Fruit fly (Drosophila melanogaster): ENCODE data around the gene und.

The und gene

dm6 chr2L:9749745-9750144, 13.4 kb upstream of the und start, which contains the start of gene Cyp4e3:
TSS of gene Cyp4e3 (minus strand) at chr2L:9750071.
- TF ChIP-seq psq (GFP tag; optimal IDR thresholded peaks at IDR 0.05) (no peak), Sp1 (GFP tag; optimal IDR thresholded peaks at IDR 0.05) (no peak), dsf (GFP tag; optimal IDR thresholded peaks at IDR 0.05; ENCODE audit: borderline replicate concordance) (no peak), HLH106 (tag; optimal IDR thresholded peaks at IDR 0.05) (no peak), Hnf4 (GFP tag; optimal IDR thresholded peaks at IDR 0.05) (no peak), woc (GFP tag; optimal IDR thresholded peaks at IDR 0.05) (no peak), Dfd (GFP tag; optimal IDR thresholded peaks at IDR 0.05) (no peak), Myc (optimal IDR thresholded peaks at IDR 0.05) (no peak), sv (GFP tag; optimal IDR thresholded peaks at IDR 0.05) (no peak), fru (GFP tag; optimal IDR thresholded peaks at IDR 0.05) (no peak), CG32264 (GFP tag; optimal IDR thresholded peaks at IDR 0.05) (no peak), Vsx2 (GFP tag; optimal IDR thresholded peaks at IDR 0.05; ENCODE audit: partially characterized antibody) (no peak), lola (GFP tag; optimal IDR thresholded peaks at IDR 0.05) (no peak), CG9705 (GFP tag; optimal IDR thresholded peaks at IDR 0.05) (no peak), Dif (GFP tag; optimal IDR thresholded peaks at IDR 0.05; ENCODE audit: partially characterized antibody) (no peak), h (GFP tag; optimal IDR thresholded peaks at IDR 0.05) (no peak)

- peak; percentile 56 for TF ChIP-seq Dfd (GFP tag; optimal IDR thresholded peaks at IDR 0.05)
- TF ChIP-seq lola (GFP tag; optimal IDR thresholded peaks at IDR 0.05): no peak
- no peak for TF ChIP-seq jim (GFP tag; optimal IDR thresholded peaks at IDR 0.05)
Measured at dm6 chr2L:9753357-9753756, 9.8 kb upstream of the und start.

- no peak for TF ChIP-seq Hr78 (GFP tag; optimal IDR thresholded peaks at IDR 0.05)
Measured at dm6 chr2L:9754817-9755216, 8.4 kb upstream of the und start.

dm6 chr2L:9757990-9758814, 5.0 kb upstream of the und start, which contains the start of gene zf30C:
TSS of gene zf30C (plus strand) at chr2L:9758342.
- peak; percentile 75 for TF ChIP-seq CG32264 (GFP tag; optimal IDR thresholded peaks at IDR 0.05)
- peak; percentile 90 for TF ChIP-seq fru (GFP tag; optimal IDR thresholded peaks at IDR 0.05)
- TF ChIP-seq Sp1 (GFP tag; optimal IDR thresholded peaks at IDR 0.05): peak; percentile 77
- peak; percentile 93 for TF ChIP-seq jim (GFP tag; optimal IDR thresholded peaks at IDR 0.05)
- peak; percentile 90 for TF ChIP-seq br (GFP tag; optimal IDR thresholded peaks at IDR 0.05)
- TF ChIP-seq dsf (GFP tag; optimal IDR thresholded peaks at IDR 0.05; ENCODE audit: borderline replicate concordance): peak; percentile 78
- peak; percentile 61 for TF ChIP-seq Mio (GFP tag; optimal IDR thresholded peaks at IDR 0.05)
- TF ChIP-seq sage (GFP tag; optimal IDR thresholded peaks at IDR 0.05): no peak
- TF ChIP-seq ey (GFP tag; optimal IDR thresholded peaks at IDR 0.05): peak; percentile 94
- TF ChIP-seq CG9705 (GFP tag; optimal IDR thresholded peaks at IDR 0.05): peak; percentile 59
- no peak for TF ChIP-seq Vsx2 (GFP tag; optimal IDR thresholded peaks at IDR 0.05; ENCODE audit: partially characterized antibody)
- TF ChIP-seq psq (GFP tag; optimal IDR thresholded peaks at IDR 0.05): peak; percentile 81
- TF ChIP-seq Hnf4 (GFP tag; optimal IDR thresholded peaks at IDR 0.05): peak; percentile 96
- TF ChIP-seq woc (GFP tag; optimal IDR thresholded peaks at IDR 0.05): peak; percentile 74
- no peak for TF ChIP-seq CrebA (GFP tag; optimal IDR thresholded peaks at IDR 0.05; ENCODE audit: borderline replicate concordance)
- TF ChIP-seq Dfd (GFP tag; optimal IDR thresholded peaks at IDR 0.05): no peak
- peak; percentile 65 for TF ChIP-seq Myc (optimal IDR thresholded peaks at IDR 0.05)
- TF ChIP-seq Hr78 (GFP tag; optimal IDR thresholded peaks at IDR 0.05): no peak
- no peak for TF ChIP-seq Rel (GFP tag; optimal IDR thresholded peaks at IDR 0.05)
- TF ChIP-seq Rel (tag; optimal IDR thresholded peaks at IDR 0.05): peak; percentile 12
- peak; percentile 84 for TF ChIP-seq sv (GFP tag; optimal IDR thresholded peaks at IDR 0.05)
- TF ChIP-seq rgr (GFP tag; optimal IDR thresholded peaks at IDR 0.05): peak; percentile 94
- peak; percentile 89 for TF ChIP-seq OdsH (GFP tag; optimal IDR thresholded peaks at IDR 0.05)
- no peak for TF ChIP-seq N (GFP tag; optimal IDR thresholded peaks at IDR 0.05)
- TF ChIP-seq Hr83 (GFP tag; optimal IDR thresholded peaks at IDR 0.05; ENCODE audit: poor library complexity, severe bottlenecking): peak; percentile 99
- peak; percentile 95 for TF ChIP-seq Jra (GFP tag; optimal IDR thresholded peaks at IDR 0.05)
- peak; percentile 75 for TF ChIP-seq HLH106 (tag; optimal IDR thresholded peaks at IDR 0.05)
- TF ChIP-seq h (GFP tag; optimal IDR thresholded peaks at IDR 0.05): peak; percentile 94
- TF ChIP-seq GATAd (GFP tag; optimal IDR thresholded peaks at IDR 0.05): peak; percentile 57
- TF ChIP-seq brk (GFP tag; optimal IDR thresholded peaks at IDR 0.05): no peak
- TF ChIP-seq foxo (GFP tag; optimal IDR thresholded peaks at IDR 0.05): peak; percentile 44 to 96
- TF ChIP-seq tai (GFP tag; optimal IDR thresholded peaks at IDR 0.05): no peak
- peak; percentile 58 for TF ChIP-seq dmrt93B (GFP tag; optimal IDR thresholded peaks at IDR 0.05)

Measured in whole organism, wandering third instar larva.